Worm (Caenorhabditis elegans): ENCODE data around the gene aly-3.

ce11 chrIV:12108984-12109657 lies 14.0 kb upstream of the aly-3 start:
- TF ChIP-seq nhr-77 (tag; optimal IDR thresholded peaks at IDR 0.05), result no peak
- no peak for TF ChIP-seq lin-13 (GFP tag; optimal IDR thresholded peaks at IDR 0.05)
- no peak for TF ChIP-seq Y105C5A.15 (GFP tag; IDR thresholded peaks at IDR 0.05)
- TF ChIP-seq egl-27 (tag; optimal IDR thresholded peaks at IDR 0.05), result no peak
- no peak for TF ChIP-seq rbr-2 (tag; optimal IDR thresholded peaks at IDR 0.05)
